Fruit fly (Drosophila melanogaster) whole organism, embryonic: ENCODE measurements around the gene dec.

Source experiments
- ATbp ChIP-seq: fragments of 200-800 bp; sonication (Bioruptor generic); optimal IDR thresholded peaks from 2 replicates; lab custom pipeline; 2017; ENCODE audit warnings: missing biosample characterization, mild to moderate bottlenecking, missing genetic modification characterization, missing genetic modification reagents
- Blimp-1 ChIP-seq: fragments of 200-800 bp; sonication (Bioruptor generic); optimal IDR thresholded peaks from 3 replicates; lab custom pipeline; 2018; ENCODE audit warnings: missing biosample characterization, missing genetic modification characterization, mild to moderate bottlenecking, moderate library complexity, missing genetic modification reagents
- CG10979 ChIP-seq: fragments of 200-800 bp; sonication (Bioruptor generic); optimal IDR thresholded peaks from 2 replicates; lab custom pipeline; 2018; ENCODE audit warnings: missing biosample characterization, mild to moderate bottlenecking, missing genetic modification characterization, moderate library complexity
- CG11456 ChIP-seq: fragments of 200-800 bp; sonication (Bioruptor generic); IDR thresholded peaks from 3 replicates; pipeline ENCODE4 v1.3.6; 2022; ENCODE audit warnings: missing biosample characterization, missing genetic modification characterization
- CG15011 ChIP-seq: fragments of 200-800 bp; sonication (Bioruptor generic); optimal IDR thresholded peaks from 3 replicates; lab custom pipeline; 2018; ENCODE audit warnings: missing biosample characterization, mild to moderate bottlenecking, missing genetic modification characterization
- CG17359 ChIP-seq: fragments of 200-800 bp; sonication (Bioruptor generic); optimal IDR thresholded peaks from 3 replicates; lab custom pipeline; 2018; ENCODE audit warnings: missing biosample characterization, mild to moderate bottlenecking, missing genetic modification characterization, moderate library complexity
- CG17361 ChIP-seq: fragments of 200-800 bp; sonication (Bioruptor generic); IDR thresholded peaks from 3 replicates; pipeline ENCODE4 v1.3.6; 2022; ENCODE audit warnings: missing biosample characterization, missing genetic modification characterization
- CG2129 ChIP-seq: fragments of 200-800 bp; sonication (Bioruptor generic); IDR thresholded peaks from 2 replicates; pipeline ENCODE4 v1.3.6; 2022; ENCODE audit warnings: missing biosample characterization, missing genetic modification characterization; ENCODE audit not compliant: partially characterized antibody
- CG30403 ChIP-seq: fragments of 200-800 bp; sonication (Bioruptor generic); optimal IDR thresholded peaks from 3 replicates; lab custom pipeline; 2016; ENCODE audit warnings: missing biosample characterization, missing genetic modification characterization
- CG33557 ChIP-seq: fragments of 200-800 bp; sonication (Bioruptor generic); optimal IDR thresholded peaks from 2 replicates; lab custom pipeline; 2019; ENCODE audit warnings: missing biosample characterization, mild to moderate bottlenecking, missing genetic modification characterization, moderate library complexity
- CG6654 ChIP-seq: fragments of 200-800 bp; sonication (Bioruptor generic); optimal IDR thresholded peaks from 2 replicates; lab custom pipeline; 2017; ENCODE audit warnings: missing biosample characterization, mild to moderate bottlenecking, missing genetic modification characterization
- CG6765 ChIP-seq: fragments of 200-800 bp; sonication (Bioruptor generic); optimal IDR thresholded peaks from 3 replicates; lab custom pipeline; 2017; ENCODE audit warnings: missing biosample characterization, mild to moderate bottlenecking, missing genetic modification characterization
- CG9437 ChIP-seq: fragments of 200-800 bp; sonication (Bioruptor generic); optimal IDR thresholded peaks from 2 replicates; lab custom pipeline; 2018; ENCODE audit warnings: missing biosample characterization, mild to moderate bottlenecking, missing genetic modification characterization
- CG9609 ChIP-seq: fragments of 200-800 bp; sonication (Bioruptor generic); optimal IDR thresholded peaks from 3 replicates; lab custom pipeline; 2016; ENCODE audit warnings: missing biosample characterization, missing genetic modification characterization
- CkIIα-i1 ChIP-seq: fragments of 200-800 bp; sonication (Bioruptor generic); IDR thresholded peaks from 2 replicates; pipeline ENCODE4 v1.3.6; 2022; ENCODE audit warnings: missing biosample characterization, missing genetic modification characterization
- Ets97D ChIP-seq: fragments of 200-800 bp; sonication (Bioruptor generic); optimal IDR thresholded peaks from 3 replicates; lab custom pipeline; 2016; ENCODE audit warnings: missing biosample characterization, missing genetic modification characterization
- GATAe ChIP-seq: fragments of 200-800 bp; sonication (Bioruptor generic); conservative IDR thresholded peaks from 2 replicates; pipeline ENCODE4 v1.3.6; 2022; ENCODE audit warnings: missing biosample characterization, missing genetic modification characterization
- Gug ChIP-seq: fragments of 200-800 bp; sonication (Bioruptor generic); IDR thresholded peaks from 4 replicates; pipeline ENCODE4 v1.3.6; 2022; ENCODE audit warnings: missing biosample characterization, missing genetic modification characterization
- HLH3B ChIP-seq: fragments of 200-800 bp; sonication (Bioruptor generic); IDR thresholded peaks from 2 replicates; pipeline ENCODE4 v1.3.6; 2022; ENCODE audit warnings: missing biosample characterization, missing genetic modification characterization
- HLH54F ChIP-seq: fragments of 200-800 bp; sonication (Bioruptor generic); optimal IDR thresholded peaks from 3 replicates; lab custom pipeline; 2016; ENCODE audit warnings: missing biosample characterization, missing genetic modification characterization
- MTF-1 ChIP-seq: fragments of 200-800 bp; sonication (Bioruptor generic); optimal IDR thresholded peaks from 2 replicates; lab custom pipeline; 2018; ENCODE audit warnings: missing biosample characterization, mild to moderate bottlenecking, missing genetic modification characterization, borderline replicate concordance
- Mad ChIP-seq: fragments of 200-800 bp; sonication (Bioruptor generic); optimal IDR thresholded peaks from 2 replicates; lab custom pipeline; 2016; ENCODE audit warnings: missing biosample characterization, missing genetic modification characterization
- Nf-YC ChIP-seq: fragments of 200-800 bp; optimal IDR thresholded peaks from 3 replicates; lab custom pipeline; 2019; ENCODE audit warnings: missing biosample characterization, mild to moderate bottlenecking, missing genetic modification characterization, moderate library complexity
- Vsx1 ChIP-seq: fragments of 200-800 bp; sonication (Bioruptor generic); optimal IDR thresholded peaks from 2 replicates; lab custom pipeline; 2017; ENCODE audit warnings: missing biosample characterization, mild to moderate bottlenecking, missing genetic modification characterization, missing genetic modification reagents
- ato ChIP-seq: fragments of 200-800 bp; sonication (Bioruptor generic); IDR thresholded peaks from 2 replicates; pipeline ENCODE4 v1.3.6; 2022; ENCODE audit warnings: missing biosample characterization, missing genetic modification characterization; ENCODE audit not compliant: partially characterized antibody
- bbx ChIP-seq: fragments of 200-800 bp; sonication (Bioruptor generic); IDR thresholded peaks from 2 replicates; pipeline ENCODE4 v1.3.6; 2022; ENCODE audit warnings: missing biosample characterization, missing genetic modification characterization; ENCODE audit not compliant: partially characterized antibody
- chinmo ChIP-seq: fragments of 200-800 bp; sonication (Bioruptor generic); IDR thresholded peaks from 4 replicates; pipeline ENCODE4 v1.3.6; 2022; ENCODE audit warnings: missing biosample characterization, missing genetic modification characterization; ENCODE audit not compliant: partially characterized antibody
- corto ChIP-seq: fragments of 200-800 bp; sonication (Bioruptor generic); optimal IDR thresholded peaks from 2 replicates; lab custom pipeline; 2016; ENCODE audit warnings: missing biosample characterization, mild to moderate bottlenecking, missing genetic modification characterization, moderate library complexity
- croc ChIP-seq: fragments of 200-800 bp; sonication (Bioruptor generic); conservative IDR thresholded peaks from 3 replicates; pipeline ENCODE4 v1.3.6; 2022; ENCODE audit warnings: missing biosample characterization, missing genetic modification characterization
- cwo ChIP-seq: fragments of 200-800 bp; sonication (Bioruptor generic); optimal IDR thresholded peaks from 3 replicates; lab custom pipeline; 2017; ENCODE audit warnings: missing biosample characterization, missing genetic modification characterization, mild to moderate bottlenecking, moderate library complexity, missing genetic modification reagents
- dimm ChIP-seq: fragments of 200-800 bp; sonication (Bioruptor generic); IDR thresholded peaks from 2 replicates; pipeline ENCODE4 v1.3.6; 2022; ENCODE audit warnings: missing biosample characterization, missing genetic modification characterization
- hbn ChIP-seq: fragments of 200-800 bp; sonication (Bioruptor generic); IDR thresholded peaks from 2 replicates; pipeline ENCODE4 v1.3.6; 2022; ENCODE audit warnings: missing biosample characterization, missing genetic modification characterization; ENCODE audit not compliant: partially characterized antibody
- knrl ChIP-seq: fragments of 200-800 bp; sonication (Bioruptor generic); IDR thresholded peaks from 3 replicates; pipeline ENCODE4 v1.3.6; 2022; ENCODE audit warnings: missing biosample characterization, missing genetic modification characterization; ENCODE audit not compliant: partially characterized antibody
- lola ChIP-seq, 3 experiments: fragments of >200 bp in 2 of 3; fragments of 200-800 bp in 1 of 3; sonication (Bioruptor generic) in 1 of 3; optimal IDR thresholded peaks; 2 replicates each; lab custom pipeline; 2017 to 2019; ENCODE audit warnings: missing biosample characterization in 3 of 3, missing genetic modification characterization in 3 of 3, mild to moderate bottlenecking in 1 of 3, moderate library complexity in 1 of 3
- lov ChIP-seq, 2 experiments: fragments of 200-800 bp in 1 of 2; fragments of >200 bp in 1 of 2; sonication (Bioruptor generic) in 1 of 2; IDR thresholded peaks in 1 of 2; optimal IDR thresholded peaks in 1 of 2; 2 replicates in 1 of 2; 3 replicates in 1 of 2; pipeline versions ENCODE4 v1.3.6 to Lab custom; 2017 to 2022; ENCODE audit warnings: missing biosample characterization in 1 of 2, missing genetic modification characterization in 1 of 2
- pnt ChIP-seq: fragments of 200-800 bp; sonication (Bioruptor generic); optimal IDR thresholded peaks from 3 replicates; lab custom pipeline; 2016; ENCODE audit warnings: missing biosample characterization, missing genetic modification characterization
- prd ChIP-seq, 3 experiments: fragments of >200 bp in 2 of 3; fragments of 200-800 bp in 1 of 3; sonication (Bioruptor generic) in 1 of 3; optimal IDR thresholded peaks in 2 of 3; IDR thresholded peaks in 1 of 3; 2 replicates in 2 of 3; 3 replicates in 1 of 3; pipeline versions ENCODE4 v1.3.6 to Lab custom; 2017 to 2022; ENCODE audit warnings: missing biosample characterization in 1 of 3, missing genetic modification characterization in 1 of 3
- pum ChIP-seq: fragments of 200-800 bp; sonication (Bioruptor generic); optimal IDR thresholded peaks from 2 replicates; lab custom pipeline; 2016; ENCODE audit warnings: missing biosample characterization, missing genetic modification characterization
- rib ChIP-seq: fragments of 200-800 bp; sonication (Bioruptor generic); IDR thresholded peaks from 2 replicates; pipeline ENCODE4 v1.3.6; 2022; ENCODE audit warnings: missing biosample characterization, missing genetic modification characterization
- slbo ChIP-seq: fragments of 200-800 bp; sonication (Bioruptor generic); IDR thresholded peaks from 2 replicates; pipeline ENCODE4 v1.3.6; 2022; ENCODE audit warnings: missing biosample characterization, missing genetic modification characterization
- sqz ChIP-seq: fragments of 200-800 bp; sonication (Bioruptor generic); optimal IDR thresholded peaks from 3 replicates; lab custom pipeline; 2018; ENCODE audit warnings: missing biosample characterization, mild to moderate bottlenecking, missing genetic modification characterization
- stwl ChIP-seq: fragments of 200-800 bp; sonication (Bioruptor generic); optimal IDR thresholded peaks from 3 replicates; lab custom pipeline; 2018; ENCODE audit warnings: missing biosample characterization, mild to moderate bottlenecking, missing genetic modification characterization, moderate library complexity
- tin ChIP-seq: fragments of 200-800 bp; sonication (Bioruptor generic); optimal IDR thresholded peaks from 3 replicates; lab custom pipeline; 2016; ENCODE audit warnings: missing biosample characterization, missing genetic modification characterization
- ttk ChIP-seq: fragments of 200-800 bp; sonication (Bioruptor generic); IDR thresholded peaks from 2 replicates; pipeline ENCODE4 v2.1.2; 2022; ENCODE audit warnings: missing biosample characterization, missing genetic modification characterization
- vnd ChIP-seq: fragments of 200-800 bp; sonication (Bioruptor generic); IDR thresholded peaks from 3 replicates; pipeline ENCODE4 v1.3.6; 2022; ENCODE audit warnings: missing biosample characterization, missing genetic modification characterization; ENCODE audit not compliant: partially characterized antibody

Gene dec

dm6 chrX:7911983-7912630 is 39.1 kb upstream of the dec start, which contains the start of gene snz (continued):
- no peak for TF ChIP-seq pum (GFP tag; lab: Kevin White, UChicago)
- peak; percentile 49 for TF ChIP-seq stwl
- no peak for TF ChIP-seq CG9437
- TF ChIP-seq vnd (GFP tag; lab: Robert Waterston, UW), result peak; percentile 66; the same call in 2 of the 3 replicates
- peak; percentile 29; the same call in 1 of the 2 replicates for TF ChIP-seq CG2129 (GFP tag; lab: Robert Waterston, UW)
- TF ChIP-seq prd (optimal IDR thresholded peaks at IDR 0.05; lab: Kevin White, UChicago), result no peak
- TF ChIP-seq prd (GFP tag; IDR thresholded peaks at IDR 0.05; lab: Robert Waterston, UW), result peak; percentile 5; the same call in 1 of the 3 replicates
- no peak for TF ChIP-seq CG15011 (GFP tag; lab: Kevin White, UChicago)
- no peak for TF ChIP-seq Mad (GFP tag; lab: Kevin White, UChicago)
- TF ChIP-seq knrl (GFP tag; lab: Robert Waterston, UW), result peak; percentile 57; the same call in 2 of the 3 replicates
- TF ChIP-seq ato (GFP tag; lab: Robert Waterston, UW), result peak; percentile 50; the same call in 1 of the 2 replicates
- no peak for TF ChIP-seq lov (optimal IDR thresholded peaks at IDR 0.05; lab: Kevin White, UChicago)
- TF ChIP-seq lov (GFP tag; IDR thresholded peaks at IDR 0.05; lab: Robert Waterston, UW), result no peak
- TF ChIP-seq Blimp-1 (GFP tag; lab: Kevin White, UChicago), result no peak
- TF ChIP-seq sqz (GFP tag; lab: Kevin White, UChicago), result no peak
- peak; percentile 38 for TF ChIP-seq Ets97D (GFP tag; lab: Kevin White, UChicago)

dm6 chrX:7909482-7909881 is 36.5 kb upstream of the dec start:
- TF ChIP-seq CG11456 (GFP tag; lab: Robert Waterston, UW) (no peak), CG17359 (tag; lab: Kevin White, UChicago) (peak; percentile 17), CG33557 (GFP tag; lab: Kevin White, UChicago) (no peak), Gug (no peak), Vsx1 (GFP tag; lab: Kevin White, UChicago) (no peak), ttk (GFP tag; lab: Robert Waterston, UW) (0 out of 2 replicates have a peak, but pooled peaks have one; percentile 44), lola (GFP tag; optimal IDR thresholded peaks at IDR 0.05; lab: Kevin White, UChicago) (no peak), ATbp (peak; percentile 27), CG10979 (tag; lab: Kevin White, UChicago) (peak; percentile 16), dimm (no peak), bbx (GFP tag; lab: Robert Waterston, UW) (no peak), pnt (GFP tag; lab: Kevin White, UChicago) (no peak), chinmo (GFP tag; lab: Robert Waterston, UW) (no peak), CG17361 (GFP tag; lab: Robert Waterston, UW) (no peak), CG30403 (GFP tag; lab: Kevin White, UChicago) (peak; percentile 24), CG15011 (GFP tag; lab: Kevin White, UChicago) (no peak), CG6765 (GFP tag; lab: Kevin White, UChicago) (no peak), CG6654 (GFP tag; lab: Kevin White, UChicago) (no peak), stwl (no peak), HLH3B (GFP tag; lab: Robert Waterston, UW) (0 out of 2 replicates have a peak, but pooled peaks have one; percentile 25), CkIIα-i1 (GFP tag; lab: Robert Waterston, UW) (no peak), rib (GFP tag; lab: Robert Waterston, UW) (no peak), GATAe (peak; percentile 49), cwo (GFP tag; lab: Kevin White, UChicago) (peak; percentile 14), CG9609 (no peak), tin (GFP tag; lab: Kevin White, UChicago) (no peak), croc (GFP tag; lab: Robert Waterston, UW) (no peak), MTF-1 (GFP tag; lab: Kevin White, UChicago) (no peak), corto (no peak), slbo (GFP tag; lab: Robert Waterston, UW) (peak; percentile 57), HLH54F (GFP tag; lab: Kevin White, UChicago) (no peak), Nf-YC (no peak), hbn (GFP tag; lab: Robert Waterston, UW) (no peak), prd (optimal IDR thresholded peaks at IDR 0.05; lab: Kevin White, UChicago) (no peak), prd (GFP tag; IDR thresholded peaks at IDR 0.05; lab: Robert Waterston, UW) (peak; percentile 56)
